Fruit fly (Drosophila melanogaster) whole organism, embryonic: ENCODE results near the gene Ssl2.

Experiments
- Awh ChIP-seq: fragments of 200-800 bp; sonication (Bioruptor generic); IDR thresholded peaks from 2 replicates; pipeline ENCODE4, ENCODE4 v1.3.6; 2022; ENCODE audit warnings: missing biosample characterization, missing genetic modification characterization
- CG10209 ChIP-seq: fragments of 200-800 bp; sonication (Bioruptor generic); optimal IDR thresholded peaks from 3 replicates; lab custom pipeline; 2017; ENCODE audit warnings: missing biosample characterization, mild to moderate bottlenecking, missing genetic modification characterization, missing genetic modification reagents
- CG12942 ChIP-seq: fragments of 200-800 bp; sonication (Bioruptor generic); optimal IDR thresholded peaks from 3 replicates; lab custom pipeline; 2016; ENCODE audit warnings: missing biosample characterization, missing genetic modification characterization
- CG13894 ChIP-seq: fragments of 200-800 bp; sonication (Bioruptor generic); optimal IDR thresholded peaks from 3 replicates; lab custom pipeline; 2018; ENCODE audit warnings: missing biosample characterization, mild to moderate bottlenecking, missing genetic modification characterization, moderate library complexity
- CG16863 ChIP-seq: fragments of 200-800 bp; sonication (Bioruptor generic); optimal IDR thresholded peaks from 3 replicates; lab custom pipeline; 2016; ENCODE audit warnings: missing biosample characterization, missing genetic modification characterization
- CG18599 ChIP-seq: fragments of 200-800 bp; sonication (Bioruptor generic); optimal IDR thresholded peaks from 3 replicates; lab custom pipeline; 2017; ENCODE audit warnings: missing biosample characterization, missing genetic modification characterization, mild to moderate bottlenecking, moderate library complexity, missing genetic modification reagents
- CG2678 ChIP-seq: fragments of 200-800 bp; sonication (Bioruptor generic); optimal IDR thresholded peaks from 3 replicates; lab custom pipeline; 2019; ENCODE audit warnings: missing biosample characterization, mild to moderate bottlenecking, missing genetic modification characterization, moderate library complexity
- CG30431 ChIP-seq: fragments of 200-800 bp; sonication (Bioruptor generic); optimal IDR thresholded peaks from 2 replicates; lab custom pipeline; 2017; ENCODE audit warnings: missing biosample characterization, missing genetic modification characterization
- CG3163 ChIP-seq: fragments of 200-800 bp; sonication (Bioruptor generic); optimal IDR thresholded peaks from 3 replicates; lab custom pipeline; 2016; ENCODE audit warnings: missing biosample characterization, missing genetic modification characterization
- CG34376 ChIP-seq: fragments of 200-800 bp; sonication (Bioruptor generic); optimal IDR thresholded peaks from 2 replicates; lab custom pipeline; 2018; ENCODE audit warnings: missing biosample characterization, mild to moderate bottlenecking, missing genetic modification characterization
- CG5180 ChIP-seq: fragments of 200-800 bp; sonication (Bioruptor generic); optimal IDR thresholded peaks from 3 replicates; lab custom pipeline; 2017; ENCODE audit warnings: missing biosample characterization, missing genetic modification characterization, mild to moderate bottlenecking, moderate library complexity, missing genetic modification reagents
- CG6791 ChIP-seq: fragments of 200-800 bp; sonication (Bioruptor generic); IDR thresholded peaks from 3 replicates; pipeline ENCODE4 v1.3.6; 2022; ENCODE audit warnings: missing biosample characterization, missing genetic modification characterization; ENCODE audit not compliant: partially characterized antibody
- CG6813 ChIP-seq: fragments of 200-800 bp; sonication (Bioruptor generic); optimal IDR thresholded peaks from 2 replicates; lab custom pipeline; 2017; ENCODE audit warnings: missing biosample characterization, missing genetic modification characterization, mild to moderate bottlenecking, moderate library complexity, missing genetic modification reagents
- CG7987 ChIP-seq: fragments of 200-800 bp; sonication (Bioruptor generic); optimal IDR thresholded peaks from 2 replicates; lab custom pipeline; 2018; ENCODE audit warnings: missing biosample characterization, mild to moderate bottlenecking, missing genetic modification characterization, moderate library complexity
- CG8359 ChIP-seq: fragments of 200-800 bp; sonication (Bioruptor generic); optimal IDR thresholded peaks from 2 replicates; lab custom pipeline; 2017; ENCODE audit warnings: missing biosample characterization, mild to moderate bottlenecking, missing genetic modification characterization, borderline replicate concordance
- CG9797 ChIP-seq: fragments of 200-800 bp; sonication (Bioruptor generic); optimal IDR thresholded peaks from 3 replicates; lab custom pipeline; 2018; ENCODE audit warnings: missing biosample characterization, mild to moderate bottlenecking, missing genetic modification characterization
- CkIIα-i1 ChIP-seq: fragments of 200-800 bp; sonication (Bioruptor generic); IDR thresholded peaks from 2 replicates; pipeline ENCODE4 v1.3.6; 2022; ENCODE audit warnings: missing biosample characterization, missing genetic modification characterization
- Elba2 ChIP-seq: fragments of 200-800 bp; sonication (Bioruptor generic); optimal IDR thresholded peaks from 3 replicates; lab custom pipeline; 2016; ENCODE audit warnings: missing biosample characterization, missing genetic modification characterization
- Ets97D ChIP-seq: fragments of 200-800 bp; sonication (Bioruptor generic); optimal IDR thresholded peaks from 3 replicates; lab custom pipeline; 2016; ENCODE audit warnings: missing biosample characterization, missing genetic modification characterization
- Hr51 ChIP-seq, 2 experiments: fragments of 200-800 bp; sonication (Bioruptor generic); optimal IDR thresholded peaks; 2 replicates in 1 of 2; 3 replicates in 1 of 2; lab custom pipeline; 2016 to 2018; ENCODE audit warnings: missing biosample characterization in 2 of 2, missing genetic modification characterization in 2 of 2, mild to moderate bottlenecking in 1 of 2, moderate library complexity in 1 of 2
- Med ChIP-seq: fragments of 200-800 bp; sonication (Bioruptor generic); peaks from one replicate; lab custom pipeline; 2016; ENCODE audit warnings: missing biosample characterization, missing genetic modification characterization, mild to moderate bottlenecking, inconsistent platforms, moderate library complexity
- NC2β ChIP-seq: fragments of 200-800 bp; sonication (Bioruptor generic); optimal IDR thresholded peaks from 2 replicates; lab custom pipeline; 2016; ENCODE audit warnings: missing biosample characterization, missing genetic modification characterization
- Nf-YC ChIP-seq: fragments of 200-800 bp; optimal IDR thresholded peaks from 3 replicates; lab custom pipeline; 2019; ENCODE audit warnings: missing biosample characterization, mild to moderate bottlenecking, missing genetic modification characterization, moderate library complexity
- PHDP ChIP-seq: fragments of 200-800 bp; sonication (Bioruptor generic); optimal IDR thresholded peaks from 3 replicates; lab custom pipeline; 2018; ENCODE audit warnings: missing biosample characterization, mild to moderate bottlenecking, missing genetic modification characterization, moderate library complexity
- Stat92E ChIP-seq, 3 experiments: fragments of >200 bp in 2 of 3; fragments of 200-800 bp in 1 of 3; sonication (Bioruptor generic) in 1 of 3; optimal IDR thresholded peaks; 2 replicates each; lab custom pipeline; 2017 to 2019; ENCODE audit warnings: missing biosample characterization in 3 of 3, missing genetic modification characterization in 3 of 3, mild to moderate bottlenecking in 1 of 3, moderate library complexity in 1 of 3
- Tbp ChIP-seq: fragments of >200 bp; optimal IDR thresholded peaks from 2 replicates; lab custom pipeline; 2018; ENCODE audit warnings: missing biosample characterization, missing genetic modification characterization
- Usf ChIP-seq: fragments of 200-800 bp; sonication (Bioruptor generic); optimal IDR thresholded peaks from 2 replicates; lab custom pipeline; 2017; ENCODE audit warnings: missing genotype, missing biosample characterization, missing genetic modification characterization
- abd-A ChIP-seq: fragments of 200-800 bp; sonication (Bioruptor generic); optimal IDR thresholded peaks from 3 replicates; lab custom pipeline; 2019; ENCODE audit warnings: missing biosample characterization, mild to moderate bottlenecking, missing genetic modification characterization, moderate library complexity
- ase ChIP-seq: fragments of 200-800 bp; sonication (Bioruptor generic); IDR thresholded peaks from 3 replicates; pipeline ENCODE4 v1.3.6; 2022; ENCODE audit warnings: missing biosample characterization, missing genetic modification characterization
- br ChIP-seq: fragments of >200 bp; optimal IDR thresholded peaks from 2 replicates; lab custom pipeline; 2017
- crc ChIP-seq: fragments of 200-800 bp; sonication (Bioruptor generic); optimal IDR thresholded peaks from 2 replicates; lab custom pipeline; 2016; ENCODE audit warnings: missing biosample characterization, missing genetic modification characterization
- dm ChIP-seq: fragments of 200-800 bp; sonication (Bioruptor generic); optimal IDR thresholded peaks from 3 replicates; lab custom pipeline; 2016; ENCODE audit warnings: missing biosample characterization, missing genetic modification characterization
- dmrt99B ChIP-seq: fragments of 200-800 bp; sonication (Bioruptor generic); optimal IDR thresholded peaks from 2 replicates; lab custom pipeline; 2018; ENCODE audit warnings: missing biosample characterization, mild to moderate bottlenecking, missing genetic modification characterization, moderate library complexity
- eyg ChIP-seq: fragments of 200-800 bp; sonication (Bioruptor generic); optimal IDR thresholded peaks from 3 replicates; lab custom pipeline; 2016; ENCODE audit warnings: missing biosample characterization, missing genetic modification characterization
- fru ChIP-seq: fragments of >200 bp; optimal IDR thresholded peaks from 2 replicates; lab custom pipeline; 2017
- gfzf ChIP-seq: fragments of 200-800 bp; sonication (Bioruptor generic); optimal IDR thresholded peaks from 2 replicates; lab custom pipeline; 2016; ENCODE audit warnings: missing biosample characterization, mild to moderate bottlenecking, missing genetic modification characterization, moderate library complexity
- grn ChIP-seq: fragments of 200-800 bp; sonication (Bioruptor generic); optimal IDR thresholded peaks from 3 replicates; lab custom pipeline; 2017; ENCODE audit warnings: missing biosample characterization, missing genetic modification characterization
- jumu ChIP-seq: fragments of 200-800 bp; sonication (Bioruptor generic); optimal IDR thresholded peaks from 3 replicates; lab custom pipeline; 2016; ENCODE audit warnings: missing biosample characterization, missing genetic modification characterization
- kah ChIP-seq: fragments of 200-800 bp; sonication (Bioruptor generic); optimal IDR thresholded peaks from 2 replicates; lab custom pipeline; 2018; ENCODE audit warnings: missing biosample characterization, mild to moderate bottlenecking, missing genetic modification characterization
- knrl ChIP-seq: fragments of 200-800 bp; sonication (Bioruptor generic); IDR thresholded peaks from 3 replicates; pipeline ENCODE4 v1.3.6; 2022; ENCODE audit warnings: missing biosample characterization, missing genetic modification characterization; ENCODE audit not compliant: partially characterized antibody
- lilli ChIP-seq: fragments of 200-800 bp; sonication (Bioruptor generic); optimal IDR thresholded peaks from 3 replicates; lab custom pipeline; 2016; ENCODE audit warnings: missing biosample characterization, missing genetic modification characterization
- odd ChIP-seq: fragments of 200-800 bp; sonication (Bioruptor generic); optimal IDR thresholded peaks from 2 replicates; lab custom pipeline; 2017; ENCODE audit warnings: missing biosample characterization, mild to moderate bottlenecking, missing genetic modification characterization
- pho ChIP-seq: fragments of 200-800 bp; sonication (Bioruptor generic); optimal IDR thresholded peaks from 2 replicates; lab custom pipeline; 2016; ENCODE audit warnings: missing biosample characterization, missing genetic modification characterization
- pros ChIP-seq: fragments of 200-800 bp; sonication (Bioruptor generic); optimal IDR thresholded peaks from 3 replicates; lab custom pipeline; 2019; ENCODE audit warnings: missing biosample characterization, mild to moderate bottlenecking, missing genetic modification characterization, moderate library complexity
- run ChIP-seq: fragments of 200-800 bp; sonication (Bioruptor generic); optimal IDR thresholded peaks from 3 replicates; lab custom pipeline; 2018; ENCODE audit warnings: missing biosample characterization, mild to moderate bottlenecking, missing genetic modification characterization
- salm ChIP-seq: fragments of 200-800 bp; sonication (Bioruptor generic); optimal IDR thresholded peaks from 2 replicates; lab custom pipeline; 2018; ENCODE audit warnings: missing biosample characterization, mild to moderate bottlenecking, missing genetic modification characterization
- shn ChIP-seq: fragments of 200-800 bp; sonication (Bioruptor generic); optimal IDR thresholded peaks from 3 replicates; lab custom pipeline; 2016; ENCODE audit warnings: missing biosample characterization, missing genetic modification characterization
- sug ChIP-seq: fragments of 200-800 bp; optimal IDR thresholded peaks from 2 replicates; lab custom pipeline; 2019; ENCODE audit warnings: missing biosample characterization, mild to moderate bottlenecking, missing genetic modification characterization, moderate library complexity
- tup ChIP-seq: fragments of 200-800 bp; sonication (Bioruptor generic); optimal IDR thresholded peaks from 2 replicates; lab custom pipeline; 2016; ENCODE audit warnings: missing biosample characterization, mild to moderate bottlenecking, missing genetic modification characterization, moderate library complexity
- vfl ChIP-seq: fragments of 200-800 bp; sonication (Bioruptor generic); optimal IDR thresholded peaks from 2 replicates; lab custom pipeline; 2016; ENCODE audit warnings: missing biosample characterization, missing genetic modification characterization

Gene Ssl2

dm6 chr3R:29040526-29041195 is 8.2 kb upstream of the Ssl2 start (continued):
- TF ChIP-seq grn, result no peak
- TF ChIP-seq Tbp (GFP tag; lab: Kevin White, UChicago), result no peak
- no peak for TF ChIP-seq NC2β (GFP tag; lab: Kevin White, UChicago)
- TF ChIP-seq Stat92E (GFP tag; optimal IDR thresholded peaks at IDR 0.05; lab: Kevin White, UChicago), result no peak
- TF ChIP-seq Hr51 (GFP tag; optimal IDR thresholded peaks at IDR 0.05; lab: Kevin White, UChicago), result no peak
- no peak for TF ChIP-seq Elba2 (GFP tag; lab: Kevin White, UChicago)
- peak; percentile 12 for TF ChIP-seq CG30431 (GFP tag; lab: Kevin White, UChicago)
- no peak for TF ChIP-seq CkIIα-i1 (GFP tag; lab: Robert Waterston, UW)
- TF ChIP-seq odd (GFP tag; lab: Kevin White, UChicago), result peak; percentile 78
- TF ChIP-seq CG12942 (GFP tag; lab: Kevin White, UChicago), result peak; percentile 49
- no peak for TF ChIP-seq shn (GFP tag; lab: Kevin White, UChicago)
- TF ChIP-seq jumu (GFP tag; lab: Kevin White, UChicago), result no peak
- TF ChIP-seq run, result peak; percentile 77
- no peak for TF ChIP-seq gfzf (GFP tag; lab: Kevin White, UChicago)
- peak; percentile 72 for TF ChIP-seq Med (GFP tag; lab: Kevin White, UChicago)
- no peak for TF ChIP-seq CG5180 (GFP tag; lab: Kevin White, UChicago)
- no peak for TF ChIP-seq br (lab: Kevin White, UChicago)
- no peak for TF ChIP-seq CG16863 (GFP tag; lab: Kevin White, UChicago)
- no peak for TF ChIP-seq sug
- TF ChIP-seq kah (GFP tag; lab: Kevin White, UChicago), result peak; percentile 29
- TF ChIP-seq CG13894, result no peak
- TF ChIP-seq dm (GFP tag; lab: Kevin White, UChicago), result no peak
- no peak for TF ChIP-seq CG2678 (tag; lab: Kevin White, UChicago)
- TF ChIP-seq CG6813 (GFP tag; lab: Kevin White, UChicago), result no peak
- TF ChIP-seq CG34376 (GFP tag; lab: Kevin White, UChicago), result peak; percentile 12
- TF ChIP-seq CG9797 (GFP tag; lab: Kevin White, UChicago), result no peak
- peak; percentile 69 for TF ChIP-seq CG10209 (GFP tag; lab: Kevin White, UChicago)
- TF ChIP-seq CG6791 (GFP tag; lab: Robert Waterston, UW), result no peak
- no peak for TF ChIP-seq dmrt99B
- no peak for TF ChIP-seq eyg
- TF ChIP-seq knrl, result no peak
- TF ChIP-seq CG18599, result no peak
- no peak for TF ChIP-seq CG8359 (GFP tag; lab: Kevin White, UChicago)
- no peak for TF ChIP-seq Nf-YC
- TF ChIP-seq pho (GFP tag; lab: Kevin White, UChicago), result peak; percentile 23
- no peak for TF ChIP-seq CG7987 (GFP tag; lab: Kevin White, UChicago)
- TF ChIP-seq Ets97D (GFP tag; lab: Kevin White, UChicago), result no peak
- TF ChIP-seq fru (lab: Kevin White, UChicago), result no peak
- no peak for TF ChIP-seq abd-A (tag; lab: Kevin White, UChicago)
- TF ChIP-seq salm, result peak; percentile 28
- no peak for TF ChIP-seq ase (GFP tag; lab: Robert Waterston, UW)
- no peak for TF ChIP-seq crc (GFP tag; lab: Kevin White, UChicago)
- peak; percentile 78 for TF ChIP-seq PHDP
- TF ChIP-seq Awh (GFP tag; lab: Robert Waterston, UW), result peak; percentile 48; the same call in 1 of the 2 replicates
- no peak for TF ChIP-seq tup (GFP tag; lab: Kevin White, UChicago)
- TF ChIP-seq vfl (GFP tag; lab: Kevin White, UChicago), result no peak
- TF ChIP-seq Usf (GFP tag; lab: Kevin White, UChicago), result no peak
- TF ChIP-seq CG3163, result no peak
- no peak for TF ChIP-seq pros (GFP tag; lab: Kevin White, UChicago)
- TF ChIP-seq lilli (GFP tag; lab: Kevin White, UChicago), result no peak
